Fruit fly (Drosophila melanogaster) whole organism, embryonic: ENCODE measurements around the gene sick.

Source experiments
- Antp ChIP-seq: fragments of 200-800 bp; sonication (Bioruptor generic); optimal IDR thresholded peaks from 3 replicates; lab custom pipeline; 2016; ENCODE audit warnings: missing biosample characterization, missing genetic modification characterization
- Asciz ChIP-seq: fragments of 200-800 bp; sonication (Bioruptor generic); optimal IDR thresholded peaks from 2 replicates; lab custom pipeline; 2017; ENCODE audit warnings: missing biosample characterization, mild to moderate bottlenecking, missing genetic modification characterization, missing genetic modification reagents
- B-H2 ChIP-seq: fragments of 200-800 bp; sonication (Bioruptor generic); optimal IDR thresholded peaks from 2 replicates; lab custom pipeline; 2018; ENCODE audit warnings: missing biosample characterization, mild to moderate bottlenecking, missing genetic modification characterization
- Blimp-1 ChIP-seq: fragments of 200-800 bp; sonication (Bioruptor generic); optimal IDR thresholded peaks from 3 replicates; lab custom pipeline; 2018; ENCODE audit warnings: missing biosample characterization, missing genetic modification characterization, mild to moderate bottlenecking, moderate library complexity, missing genetic modification reagents
- CG11398 ChIP-seq: fragments of 200-800 bp; sonication (Bioruptor generic); optimal IDR thresholded peaks from 2 replicates; lab custom pipeline; 2016; ENCODE audit warnings: missing biosample characterization, missing genetic modification characterization
- CG13123 ChIP-seq: fragments of 200-800 bp; sonication (Bioruptor generic); optimal IDR thresholded peaks from 2 replicates; lab custom pipeline; 2016; ENCODE audit warnings: missing biosample characterization, missing genetic modification characterization
- CG14710 ChIP-seq: fragments of 200-800 bp; sonication (Bioruptor generic); optimal IDR thresholded peaks from 3 replicates; lab custom pipeline; 2019; ENCODE audit warnings: missing biosample characterization, mild to moderate bottlenecking, missing genetic modification characterization, moderate library complexity
- CG15269 ChIP-seq: fragments of 200-800 bp; sonication (Bioruptor generic); optimal IDR thresholded peaks from 2 replicates; lab custom pipeline; 2018; ENCODE audit warnings: missing biosample characterization, mild to moderate bottlenecking, missing genetic modification characterization, moderate library complexity
- CG1529 ChIP-seq: fragments of 200-800 bp; sonication (Bioruptor generic); optimal IDR thresholded peaks from 3 replicates; lab custom pipeline; 2018; ENCODE audit warnings: missing biosample characterization, missing genetic modification characterization
- CG15479 ChIP-seq: fragments of 200-800 bp; sonication (Bioruptor generic); optimal IDR thresholded peaks from 3 replicates; lab custom pipeline; 2019; ENCODE audit warnings: missing biosample characterization, mild to moderate bottlenecking, missing genetic modification characterization, moderate library complexity
- CG17328 ChIP-seq: fragments of 200-800 bp; sonication (Bioruptor generic); IDR thresholded peaks from 2 replicates; pipeline ENCODE4 v1.3.6; 2022; ENCODE audit warnings: missing biosample characterization, missing genetic modification characterization
- CG17612 ChIP-seq: fragments of 200-800 bp; sonication (Bioruptor generic); IDR thresholded peaks from 2 replicates; pipeline ENCODE4 v1.3.6; 2022; ENCODE audit warnings: missing biosample characterization, missing genetic modification characterization
- CG2712 ChIP-seq: fragments of 200-800 bp; optimal IDR thresholded peaks from 3 replicates; lab custom pipeline; 2019; ENCODE audit warnings: missing biosample characterization, mild to moderate bottlenecking, missing genetic modification characterization, moderate library complexity
- CG31224 ChIP-seq: fragments of 200-800 bp; sonication (Bioruptor generic); IDR thresholded peaks from 2 replicates; pipeline ENCODE4 v1.3.6; 2022; ENCODE audit warnings: missing biosample characterization, missing genetic modification characterization
- CG3838 ChIP-seq: fragments of 200-800 bp; sonication (Bioruptor generic); optimal IDR thresholded peaks from 3 replicates; lab custom pipeline; 2016; ENCODE audit warnings: missing biosample characterization, missing genetic modification characterization
- CG43689 ChIP-seq: fragments of 200-800 bp; sonication (Bioruptor generic); IDR thresholded peaks from 2 replicates; pipeline ENCODE4 v1.3.6; 2022; ENCODE audit warnings: missing biosample characterization, missing genetic modification characterization
- CG4820 ChIP-seq: fragments of 200-800 bp; sonication (Bioruptor generic); optimal IDR thresholded peaks from 3 replicates; lab custom pipeline; 2016; ENCODE audit warnings: missing biosample characterization, missing genetic modification characterization
- CG7556 ChIP-seq: fragments of 200-800 bp; sonication (Bioruptor generic); optimal IDR thresholded peaks from 2 replicates; lab custom pipeline; 2017; ENCODE audit warnings: missing biosample characterization, mild to moderate bottlenecking, missing genetic modification characterization
- CG7839 ChIP-seq: fragments of 200-800 bp; sonication (Bioruptor generic); optimal IDR thresholded peaks from 3 replicates; lab custom pipeline; 2018; ENCODE audit warnings: missing biosample characterization, mild to moderate bottlenecking, missing genetic modification characterization, moderate library complexity
- CG8359 ChIP-seq: fragments of 200-800 bp; sonication (Bioruptor generic); optimal IDR thresholded peaks from 2 replicates; lab custom pipeline; 2017; ENCODE audit warnings: missing biosample characterization, mild to moderate bottlenecking, missing genetic modification characterization, borderline replicate concordance
- CG9437 ChIP-seq: fragments of 200-800 bp; sonication (Bioruptor generic); optimal IDR thresholded peaks from 2 replicates; lab custom pipeline; 2018; ENCODE audit warnings: missing biosample characterization, mild to moderate bottlenecking, missing genetic modification characterization
- CoRest ChIP-seq: fragments of 200-800 bp; sonication (Bioruptor generic); optimal IDR thresholded peaks from 3 replicates; lab custom pipeline; 2018; ENCODE audit warnings: missing biosample characterization, mild to moderate bottlenecking, missing genetic modification characterization, moderate library complexity
- Hr39 ChIP-seq: fragments of >200 bp; optimal IDR thresholded peaks from 2 replicates; lab custom pipeline; 2017
- MESR4 ChIP-seq: fragments of 200-800 bp; sonication (Bioruptor generic); optimal IDR thresholded peaks from 2 replicates; lab custom pipeline; 2018; ENCODE audit warnings: missing biosample characterization, mild to moderate bottlenecking, missing genetic modification characterization, moderate library complexity
- Med ChIP-seq: fragments of 200-800 bp; sonication (Bioruptor generic); peaks from one replicate; lab custom pipeline; 2016; ENCODE audit warnings: missing biosample characterization, missing genetic modification characterization, mild to moderate bottlenecking, inconsistent platforms, moderate library complexity
- Oli ChIP-seq: fragments of 200-800 bp; sonication (Bioruptor generic); optimal IDR thresholded peaks from 2 replicates; lab custom pipeline; 2018; ENCODE audit warnings: missing biosample characterization, mild to moderate bottlenecking, missing genetic modification characterization, moderate library complexity
- PHDP ChIP-seq: fragments of 200-800 bp; sonication (Bioruptor generic); optimal IDR thresholded peaks from 3 replicates; lab custom pipeline; 2018; ENCODE audit warnings: missing biosample characterization, mild to moderate bottlenecking, missing genetic modification characterization, moderate library complexity
- Rx ChIP-seq: fragments of 200-800 bp; sonication (Bioruptor generic); IDR thresholded peaks from 2 replicates; pipeline ENCODE4 v1.3.6; 2022; ENCODE audit warnings: missing biosample characterization, missing genetic modification characterization
- Sry-β ChIP-seq: fragments of 200-800 bp; sonication (Bioruptor generic); optimal IDR thresholded peaks from 2 replicates; lab custom pipeline; 2018; ENCODE audit warnings: missing biosample characterization, mild to moderate bottlenecking, missing genetic modification characterization, moderate library complexity
- YL-1 ChIP-seq: fragments of 200-800 bp; sonication (Bioruptor generic); optimal IDR thresholded peaks from 3 replicates; lab custom pipeline; 2017; ENCODE audit warnings: missing biosample characterization, mild to moderate bottlenecking, missing genetic modification characterization
- al ChIP-seq: fragments of 200-800 bp; sonication (Bioruptor generic); IDR thresholded peaks from 2 replicates; pipeline ENCODE4 v1.3.6; 2022; ENCODE audit warnings: missing biosample characterization, missing genetic modification characterization
- cas ChIP-seq: fragments of 200-800 bp; sonication (Bioruptor generic); IDR thresholded peaks from 2 replicates; pipeline ENCODE4 v1.3.6; 2022; ENCODE audit warnings: missing biosample characterization, missing genetic modification characterization
- chif ChIP-seq, 2 experiments: fragments of 200-800 bp; sonication (Bioruptor generic); optimal IDR thresholded peaks; 3 replicates each; lab custom pipeline; 2016; ENCODE audit warnings: missing biosample characterization in 2 of 2, missing genetic modification characterization in 2 of 2
- ci ChIP-seq: fragments of 200-800 bp; sonication (Bioruptor generic); IDR thresholded peaks from 3 replicates; pipeline ENCODE4 v1.3.6; 2022; ENCODE audit warnings: missing biosample characterization, missing genetic modification characterization
- cwo ChIP-seq: fragments of 200-800 bp; sonication (Bioruptor generic); optimal IDR thresholded peaks from 3 replicates; lab custom pipeline; 2017; ENCODE audit warnings: missing biosample characterization, missing genetic modification characterization, mild to moderate bottlenecking, moderate library complexity, missing genetic modification reagents
- dmrt99B ChIP-seq: fragments of 200-800 bp; sonication (Bioruptor generic); optimal IDR thresholded peaks from 2 replicates; lab custom pipeline; 2018; ENCODE audit warnings: missing biosample characterization, mild to moderate bottlenecking, missing genetic modification characterization, moderate library complexity
- emc ChIP-seq: fragments of 200-800 bp; sonication (Bioruptor generic); optimal IDR thresholded peaks from 2 replicates; lab custom pipeline; 2016; ENCODE audit warnings: missing biosample characterization, missing genetic modification characterization
- eyg ChIP-seq: fragments of 200-800 bp; sonication (Bioruptor generic); optimal IDR thresholded peaks from 3 replicates; lab custom pipeline; 2016; ENCODE audit warnings: missing biosample characterization, missing genetic modification characterization
- fd64A ChIP-seq: fragments of 200-800 bp; sonication (Bioruptor generic); optimal IDR thresholded peaks from 3 replicates; lab custom pipeline; 2018; ENCODE audit warnings: missing biosample characterization, mild to moderate bottlenecking, missing genetic modification characterization
- gcm ChIP-seq: fragments of 200-800 bp; sonication (Bioruptor generic); optimal IDR thresholded peaks from 2 replicates; lab custom pipeline; 2019; ENCODE audit warnings: missing biosample characterization, mild to moderate bottlenecking, missing genetic modification characterization, moderate library complexity
- gsb-n ChIP-seq: fragments of 200-800 bp; sonication (Bioruptor generic); optimal IDR thresholded peaks from 3 replicates; lab custom pipeline; 2018; ENCODE audit warnings: missing biosample characterization, mild to moderate bottlenecking, missing genetic modification characterization
- her ChIP-seq: fragments of 200-800 bp; sonication (Bioruptor generic); optimal IDR thresholded peaks from 2 replicates; lab custom pipeline; 2016; ENCODE audit warnings: missing biosample characterization, missing genetic modification characterization
- kah ChIP-seq: fragments of 200-800 bp; sonication (Bioruptor generic); optimal IDR thresholded peaks from 2 replicates; lab custom pipeline; 2018; ENCODE audit warnings: missing biosample characterization, mild to moderate bottlenecking, missing genetic modification characterization
- kay ChIP-seq: fragments of 200-800 bp; sonication (Bioruptor generic); optimal IDR thresholded peaks from 2 replicates; lab custom pipeline; 2016; ENCODE audit warnings: missing biosample characterization, missing genetic modification characterization
- lmd ChIP-seq: fragments of 200-800 bp; sonication (Bioruptor generic); IDR thresholded peaks from 2 replicates; pipeline ENCODE4 v1.3.6; 2022; ENCODE audit warnings: missing biosample characterization, missing genetic modification characterization
- nmo ChIP-seq: fragments of 200-800 bp; sonication (Bioruptor generic); optimal IDR thresholded peaks from 2 replicates; lab custom pipeline; 2018; ENCODE audit warnings: missing biosample characterization, mild to moderate bottlenecking, missing genetic modification characterization, moderate library complexity
- pfk ChIP-seq: fragments of 200-800 bp; sonication (Bioruptor generic); optimal IDR thresholded peaks from 2 replicates; lab custom pipeline; 2018; ENCODE audit warnings: missing biosample characterization, mild to moderate bottlenecking, missing genetic modification characterization, moderate library complexity
- psq ChIP-seq: fragments of 200-800 bp; sonication (Bioruptor generic); optimal IDR thresholded peaks from 2 replicates; lab custom pipeline; 2017; ENCODE audit warnings: missing biosample characterization, missing genetic modification characterization
- pum ChIP-seq: fragments of 200-800 bp; sonication (Bioruptor generic); optimal IDR thresholded peaks from 2 replicates; lab custom pipeline; 2016; ENCODE audit warnings: missing biosample characterization, missing genetic modification characterization
- sens ChIP-seq: fragments of 200-800 bp; sonication (Bioruptor generic); peaks from one replicate; lab custom pipeline; 2016; ENCODE audit warnings: missing biosample characterization, missing genetic modification characterization
- twi ChIP-seq: fragments of 200-800 bp; optimal IDR thresholded peaks from 2 replicates; lab custom pipeline; 2019; ENCODE audit warnings: missing biosample characterization, mild to moderate bottlenecking, missing genetic modification characterization, moderate library complexity

sick gene

dm6 chr2L:19884444-19884843 is 88.3 kb downstream of the sick start (continued):
- TF ChIP-seq PHDP (tag; lab: Kevin White, UChicago) (peak; percentile 20), CG17328 (GFP tag; lab: Robert Waterston, UW) (0 out of 2 replicates have a peak, but pooled peaks have one; percentile 18), kah (GFP tag; lab: Kevin White, UChicago) (no peak), CG3838 (no peak), lmd (peak; percentile 19; the same call in 1 of the 2 replicates), Hr39 (lab: Kevin White, UChicago) (no peak), twi (tag; lab: Kevin White, UChicago) (no peak), fd64A (GFP tag; lab: Kevin White, UChicago) (no peak), CG7556 (peak; percentile 8), Med (GFP tag; lab: Kevin White, UChicago) (peak; percentile 24), gsb-n (tag; lab: Kevin White, UChicago) (peak; percentile 31), ci (GFP tag; lab: Robert Waterston, UW) (peak; percentile 46; the same call in 1 of the 3 replicates), Blimp-1 (peak; percentile 74), pfk (GFP tag; lab: Kevin White, UChicago) (no peak), CG14710 (tag; lab: Kevin White, UChicago) (peak; percentile 59), her (no peak), Oli (tag; lab: Kevin White, UChicago) (peak; percentile 39), CG15479 (GFP tag; lab: Kevin White, UChicago) (no peak), CG17612 (GFP tag; lab: Robert Waterston, UW) (no peak), CG1529 (GFP tag; lab: Kevin White, UChicago) (peak; percentile 3), CG13123 (GFP tag; lab: Kevin White, UChicago) (no peak), B-H2 (GFP tag; lab: Kevin White, UChicago) (no peak), MESR4 (GFP tag; lab: Kevin White, UChicago) (no peak), cwo (GFP tag; lab: Kevin White, UChicago) (no peak), chif (GFP tag; optimal IDR thresholded peaks at IDR 0.05; lab: Kevin White, UChicago) (peak; percentile 14 to 22), YL-1 (no peak), CG11398 (GFP tag; lab: Kevin White, UChicago) (no peak), kay (GFP tag; lab: Kevin White, UChicago) (peak; percentile 23), pum (peak; percentile 44), CG7839 (peak; percentile 43), CoRest (tag; lab: Kevin White, UChicago) (peak; percentile 45), dmrt99B (tag; lab: Kevin White, UChicago) (peak; percentile 62), CG15269 (tag; lab: Kevin White, UChicago) (peak; percentile 9), psq (GFP tag; lab: Kevin White, UChicago) (no peak), Antp (peak; percentile 20), CG43689 (no peak), CG9437 (GFP tag; lab: Kevin White, UChicago) (peak; percentile 32), emc (no peak), cas (GFP tag; lab: Robert Waterston, UW) (no peak), al (GFP tag; lab: Robert Waterston, UW) (no peak), Sry-β (GFP tag; lab: Kevin White, UChicago) (no peak), CG4820 (GFP tag; lab: Kevin White, UChicago) (peak; percentile 34), gcm (GFP tag; lab: Kevin White, UChicago) (peak; percentile 2), CG31224 (GFP tag; lab: Robert Waterston, UW) (no peak), eyg (GFP tag; lab: Kevin White, UChicago) (no peak), sens (GFP tag; lab: Kevin White, UChicago) (peak; percentile 84), CG2712 (tag; lab: Kevin White, UChicago) (peak; percentile 74), nmo (GFP tag; lab: Kevin White, UChicago) (peak; percentile 57), Rx (GFP tag; lab: Robert Waterston, UW) (0 out of 2 replicates have a peak, but pooled peaks have one; percentile 12), Asciz (GFP tag; lab: Kevin White, UChicago) (peak; percentile 50), CG8359 (GFP tag; lab: Kevin White, UChicago) (no peak)
